Fruit fly (Drosophila melanogaster) Kc167 (cell line): ENCODE measurements around the gene CG4570.

ENCODE experiments used
- Myc ChIP-seq: fragments of >200 bp; optimal IDR thresholded peaks from 2 replicates; lab custom pipeline; 2017; ENCODE audit warnings: missing external identifiers
- Sin3A ChIP-seq: fragments of >200 bp; optimal IDR thresholded peaks from 2 replicates; lab custom pipeline; 2018; ENCODE audit warnings: missing external identifiers
- h ChIP-seq: fragments of >200 bp; optimal IDR thresholded peaks from 3 replicates; lab custom pipeline; 2018; ENCODE audit warnings: missing external identifiers
- insv ChIP-seq: fragments of >200 bp; optimal IDR thresholded peaks from 3 replicates; lab custom pipeline; 2018; ENCODE audit warnings: missing external identifiers
- psq ChIP-seq: fragments of >200 bp; optimal IDR thresholded peaks from 2 replicates; lab custom pipeline; 2017; ENCODE audit warnings: missing external identifiers
- ttk ChIP-seq: sonication (Bioruptor generic); optimal IDR thresholded peaks from 2 replicates; lab custom pipeline; 2017; ENCODE audit warnings: missing external identifiers

CG4570 gene

dm6 chr3R:10856618-10857017 is at the start of gene CG4570:
TSS of gene CG4570 (plus strand) at chr3R:10856807.
- TF ChIP-seq insv (lab: Kevin White, UChicago): no peak
- no peak for TF ChIP-seq psq
- no peak for TF ChIP-seq Myc (lab: Kevin White, UChicago)
- TF ChIP-seq h (lab: Kevin White, UChicago): no peak
- TF ChIP-seq Sin3A (lab: Kevin White, UChicago): no peak

- no peak for TF ChIP-seq Sin3A (lab: Kevin White, UChicago)
- no peak for TF ChIP-seq Myc (lab: Kevin White, UChicago)
- TF ChIP-seq h (lab: Kevin White, UChicago): no peak
- TF ChIP-seq insv (lab: Kevin White, UChicago): no peak
- TF ChIP-seq ttk (lab: Kevin White, UChicago): no peak
- TF ChIP-seq psq: no peak
Measured at dm6 chr3R:10815032-10815431, 41.6 kb upstream of the CG4570 start, which contains the start of the genes CG14693 and TTLL15. TSS of gene CG14693 (minus strand) at chr3R:10815047. TSS of gene TTLL15 (plus strand) at chr3R:10815288.

dm6 chr3R:10826796-10827524 is 29.6 kb upstream of the CG4570 start, which contains the start of gene Cad86C:
TSS of gene Cad86C (plus strand) at chr3R:10827079.
- no peak for TF ChIP-seq psq
- no peak for TF ChIP-seq insv (lab: Kevin White, UChicago)
- TF ChIP-seq Sin3A (lab: Kevin White, UChicago): no peak
- TF ChIP-seq ttk (lab: Kevin White, UChicago): no peak
- no peak for TF ChIP-seq h (lab: Kevin White, UChicago)
- TF ChIP-seq Myc (lab: Kevin White, UChicago): no peak

- TF ChIP-seq Sin3A (lab: Kevin White, UChicago) (no peak), insv (lab: Kevin White, UChicago) (no peak), Myc (lab: Kevin White, UChicago) (no peak), h (lab: Kevin White, UChicago) (no peak), ttk (lab: Kevin White, UChicago) (no peak)
Measured at dm6 chr3R:10828688-10829087, 27.9 kb upstream of the CG4570 start.

dm6 chr3R:10829746-10830145 is 26.9 kb upstream of the CG4570 start:
- TF ChIP-seq ttk (lab: Kevin White, UChicago) (no peak), Sin3A (lab: Kevin White, UChicago) (no peak), h (lab: Kevin White, UChicago) (no peak), insv (lab: Kevin White, UChicago) (no peak), psq (no peak), Myc (lab: Kevin White, UChicago) (no peak)

DNA sequence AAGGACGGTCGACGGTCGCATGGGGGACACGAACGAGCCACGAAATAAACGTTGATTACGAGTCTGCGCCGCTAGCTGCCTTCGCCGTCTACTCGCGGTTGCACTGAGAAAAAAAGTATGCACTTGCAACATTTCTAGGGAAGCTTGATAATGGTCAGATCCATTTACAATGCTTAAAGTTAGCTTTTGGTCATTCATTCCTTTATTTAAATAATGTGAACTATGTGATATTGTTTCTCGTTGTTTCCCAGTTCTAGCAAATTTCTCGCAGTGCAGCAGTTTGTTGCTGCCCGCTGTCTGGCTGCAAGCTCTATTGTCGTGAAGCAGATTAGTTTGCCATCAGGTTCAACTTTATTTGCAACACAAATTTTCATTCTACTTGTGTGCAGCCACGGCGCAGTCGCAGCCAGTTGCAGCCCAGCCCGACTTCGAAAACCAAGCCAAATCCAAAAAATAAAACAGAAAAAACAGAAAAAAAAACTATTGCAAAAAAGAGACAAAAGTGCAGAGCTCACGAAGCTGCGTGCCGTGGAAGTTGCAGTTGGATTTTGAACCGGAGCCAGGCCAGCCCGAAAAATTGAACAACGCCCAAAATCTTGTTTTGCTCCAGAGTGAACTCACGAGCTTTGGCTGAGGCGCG is 24.0 kb upstream of the CG4570 start:
- TF ChIP-seq Sin3A (lab: Kevin White, UChicago) (no peak), psq (no peak), Myc (lab: Kevin White, UChicago) (no peak), ttk (lab: Kevin White, UChicago) (no peak), insv (lab: Kevin White, UChicago) (no peak), h (lab: Kevin White, UChicago) (no peak)

DNA sequence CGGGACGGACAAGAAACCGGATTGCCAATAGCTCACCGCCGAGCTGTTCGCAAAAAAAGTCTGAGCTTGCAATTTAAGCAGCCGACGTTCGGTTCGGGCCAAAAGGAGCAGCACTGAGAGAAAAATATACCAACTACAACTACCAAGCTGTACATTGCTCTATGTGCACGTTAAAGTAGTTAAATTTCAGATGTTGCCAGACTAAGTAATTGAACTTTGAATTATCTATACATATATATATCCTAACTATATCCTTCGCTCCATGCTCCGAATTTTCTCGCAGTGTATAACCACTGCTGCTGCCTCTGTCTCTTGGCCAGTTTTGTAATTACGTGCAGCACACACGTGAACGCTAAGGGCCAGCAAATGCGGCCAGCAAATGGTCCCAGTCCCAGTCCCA is 21.7 kb upstream of the CG4570 start:
- no peak for TF ChIP-seq Sin3A (lab: Kevin White, UChicago)
- TF ChIP-seq Myc (lab: Kevin White, UChicago): no peak

DNA sequence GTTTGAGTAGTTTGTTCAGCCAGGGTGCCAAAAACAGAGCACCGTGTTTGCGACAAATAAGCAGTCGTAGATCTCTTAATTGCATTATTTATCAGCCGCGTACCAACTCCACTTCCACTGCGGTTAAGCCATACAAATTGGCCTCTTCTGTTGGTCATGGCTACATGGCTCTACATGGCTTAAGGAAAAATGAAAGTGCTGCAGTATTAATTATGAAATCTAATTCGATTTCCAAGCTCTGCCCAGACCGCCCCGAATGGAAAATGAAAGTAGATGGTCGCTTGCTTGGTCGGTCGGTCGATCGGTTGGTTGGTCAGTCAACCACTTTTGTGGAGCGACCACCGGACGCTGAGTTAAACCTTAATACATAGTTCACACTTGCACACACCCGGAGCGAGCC is 19.7 kb upstream of the CG4570 start:
- TF ChIP-seq h (lab: Kevin White, UChicago) (no peak), insv (lab: Kevin White, UChicago) (no peak), psq (no peak), ttk (lab: Kevin White, UChicago) (no peak), Myc (lab: Kevin White, UChicago) (no peak), Sin3A (lab: Kevin White, UChicago) (no peak)

- no peak for TF ChIP-seq h (lab: Kevin White, UChicago)
- no peak for TF ChIP-seq psq
- no peak for TF ChIP-seq ttk (lab: Kevin White, UChicago)
- TF ChIP-seq Myc (lab: Kevin White, UChicago): no peak
- TF ChIP-seq insv (lab: Kevin White, UChicago): no peak
Measured at dm6 chr3R:10842422-10842821, 14.2 kb upstream of the CG4570 start.

DNA sequence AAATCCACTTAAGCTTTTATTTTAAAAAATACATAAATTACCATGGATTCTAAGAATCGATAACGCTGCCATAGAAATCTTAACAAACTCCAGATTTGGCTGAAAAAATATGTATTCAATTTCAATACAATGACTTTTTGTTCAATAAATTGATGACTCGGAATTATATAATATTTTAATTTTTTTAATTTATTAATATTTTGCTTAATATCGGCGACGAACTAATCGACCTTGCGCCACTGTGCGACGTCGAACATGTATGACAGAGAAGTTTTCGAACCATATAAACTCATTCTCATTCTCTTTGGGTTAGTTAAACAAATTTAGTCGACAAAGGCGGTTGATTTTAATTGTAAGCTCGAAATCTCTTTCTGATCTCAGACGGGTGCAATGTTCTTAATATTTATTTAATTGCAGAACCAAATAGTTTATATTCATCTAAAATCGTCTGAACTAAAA is 7.1 kb upstream of the CG4570 start, which contains the start of gene CG42394:
Gene CG42394, plus strand, starts transcription at position 311 of the 459 bp plus-strand sequence.
- TF ChIP-seq Myc (lab: Kevin White, UChicago) (no peak), Sin3A (lab: Kevin White, UChicago) (no peak), insv (lab: Kevin White, UChicago) (no peak), psq (no peak), ttk (lab: Kevin White, UChicago) (no peak), h (lab: Kevin White, UChicago) (no peak)

DNA sequence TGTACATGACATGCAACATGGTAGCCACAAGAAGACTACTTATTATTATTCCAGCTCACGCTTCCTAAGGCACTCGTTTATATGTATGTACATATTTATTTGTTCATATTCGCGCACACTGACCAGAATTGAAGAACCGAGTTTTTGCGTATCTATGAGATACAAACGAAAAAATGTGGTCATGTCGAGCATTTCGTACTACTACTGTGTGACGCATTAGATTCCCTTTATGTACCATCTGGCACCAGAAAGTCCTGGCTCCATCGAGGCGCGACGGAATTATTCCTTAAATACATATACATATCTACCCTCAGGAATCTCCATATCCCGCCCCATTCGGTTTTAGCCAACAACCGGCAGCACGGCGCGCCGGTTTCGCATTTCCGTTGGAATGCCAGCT is 6.0 kb upstream of the CG4570 start:
- TF ChIP-seq h (lab: Kevin White, UChicago): no peak
- TF ChIP-seq insv (lab: Kevin White, UChicago): no peak

DNA sequence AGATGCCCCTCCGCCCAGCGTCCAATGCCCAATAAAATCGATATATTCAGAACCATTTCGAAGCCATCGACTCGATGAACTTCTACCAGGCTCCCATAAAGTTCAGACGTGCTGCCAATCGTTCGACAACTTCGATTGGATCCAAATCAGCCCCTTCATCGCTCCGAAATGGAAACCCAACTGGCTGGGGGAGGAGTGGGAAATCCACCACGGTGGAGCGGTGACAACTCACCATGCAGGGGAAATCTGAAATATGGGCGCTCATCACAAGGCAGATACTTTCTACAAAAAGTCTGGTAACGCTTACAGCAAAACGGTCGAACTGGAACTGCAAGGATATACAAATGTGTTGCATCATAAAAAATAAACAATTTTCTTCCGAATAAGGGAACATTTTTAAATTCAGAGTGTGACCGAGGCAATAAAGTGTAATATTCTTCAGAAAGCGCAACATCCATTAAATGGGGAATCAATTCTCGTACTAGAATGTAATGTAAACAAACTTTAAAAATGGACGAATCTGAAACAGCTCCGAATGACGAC is 4.3 kb upstream of the CG4570 start, which contains the start of gene CG4565:
Gene CG4565, plus strand, starts transcription at position 493 of the 543 bp plus-strand sequence.
- TF ChIP-seq Sin3A (lab: Kevin White, UChicago) (no peak), h (lab: Kevin White, UChicago) (no peak), ttk (lab: Kevin White, UChicago) (no peak), Myc (lab: Kevin White, UChicago) (no peak), insv (lab: Kevin White, UChicago) (no peak), psq (no peak)
